Fruit fly (Drosophila melanogaster) whole organism, prepupa: ENCODE measurements around the gene Cp7Fa.

Source experiments
- Blimp-1 ChIP-seq: fragments of 200-800 bp; sonication (Bioruptor generic); optimal IDR thresholded peaks from 3 replicates; lab custom pipeline; 2017; ENCODE audit warnings: missing biosample characterization, missing genetic modification characterization, mild to moderate bottlenecking, moderate library complexity, missing genetic modification reagents
- CG11902 ChIP-seq: fragments of 200-800 bp; sonication (Bioruptor generic); optimal IDR thresholded peaks from 3 replicates; lab custom pipeline; 2016; ENCODE audit warnings: missing biosample characterization, missing genetic modification characterization

dm6 chrX:8497604-8498232, 27.0 kb downstream of the Cp7Fa start:
- TF ChIP-seq CG11902 (GFP tag; lab: Kevin White, UChicago): no peak
- no peak for TF ChIP-seq Blimp-1 (GFP tag; lab: Kevin White, UChicago)
